Worm (Caenorhabditis elegans) whole organism, L4/young adult: ENCODE measurements around the gene C34C12.9.

Source experiments
- W03F9.2 ChIP-seq: fragments of 150-350 bp; optimal IDR thresholded peaks from 2 replicates; lab custom pipeline; 2014; ENCODE audit warnings: missing biosample characterization, missing genetic modification characterization
- dao-5 ChIP-seq: sonication (generic microtip); optimal IDR thresholded peaks from 2 replicates; lab custom pipeline; 2016; ENCODE audit warnings: missing genotype, missing genetic modification characterization, moderate library complexity, missing compliant biosample characterization
- him-1 ChIP-seq: sonication (generic microtip); optimal IDR thresholded peaks from 2 replicates; lab custom pipeline; 2016; ENCODE audit warnings: missing genotype, missing genetic modification reagents, missing genetic modification characterization, missing compliant biosample characterization

ce11 chrIII:3511808-3512207 lies 36.5 kb upstream of the C34C12.9 start:
- TF ChIP-seq him-1 (no peak), W03F9.2 (no peak), dao-5 (no peak)
